Worm (Caenorhabditis elegans) whole organism, L4/young adult: Measurements from ENCODE around the gene gpd-3.

Experiments
- W03F9.2 ChIP-seq: fragments of 150-350 bp; optimal IDR thresholded peaks from 2 replicates; lab custom pipeline; 2014; ENCODE audit warnings: missing biosample characterization, missing genetic modification characterization
- him-1 ChIP-seq: sonication (generic microtip); optimal IDR thresholded peaks from 2 replicates; lab custom pipeline; 2016; ENCODE audit warnings: missing genotype, missing genetic modification reagents, missing genetic modification characterization, missing compliant biosample characterization

- TF ChIP-seq him-1 (tag; lab: Kevin White, UChicago) (no peak), W03F9.2 (tag; lab: Kevin White, UChicago) (no peak)
These were observed 20.7 kb downstream of the gpd-3 start for ce11 chrX:3092460-3092859.
